Worm (Caenorhabditis elegans) whole organism, young adult: Measurements from ENCODE around the gene W08E12.4.

Experiments
- B0019.2 ChIP-seq: fragments of 200-800 bp; sonication (Bioruptor generic); conservative IDR thresholded peaks from 2 replicates; pipeline ENCODE4 v1.3.6; 2022; ENCODE audit warnings: missing genetic modification reagents, missing genetic modification characterization, missing compliant biosample characterization
- C06A6.2 ChIP-seq: fragments of 200-800 bp; sonication (Bioruptor generic); conservative IDR thresholded peaks from 2 replicates; pipeline ENCODE4 v1.3.6; 2022; ENCODE audit warnings: missing genetic modification characterization, missing compliant biosample characterization
- F23B12.7 ChIP-seq: sonication (generic microtip); optimal IDR thresholded peaks from 2 replicates; lab custom pipeline; 2017; ENCODE audit warnings: missing genetic modification characterization, mild to moderate bottlenecking, missing compliant biosample characterization, antibody characterized with exemption, moderate library complexity; ENCODE audit not compliant: insufficient read depth
- F39B2.1 ChIP-seq: fragments of 200-800 bp; sonication (Bioruptor generic); IDR thresholded peaks from 2 replicates; pipeline ENCODE4 v1.3.6; 2022; ENCODE audit warnings: missing genetic modification reagents, missing genetic modification characterization, missing compliant biosample characterization
- F55B11.4 ChIP-seq: sonication (generic microtip); optimal IDR thresholded peaks from 2 replicates; lab custom pipeline; 2016; ENCODE audit warnings: missing compliant biosample characterization, missing genetic modification characterization, borderline replicate concordance; ENCODE audit not compliant: insufficient read depth
- F57C9.4 ChIP-seq: sonication (generic microtip); optimal IDR thresholded peaks from 2 replicates; lab custom pipeline; 2017; ENCODE audit warnings: mild to moderate bottlenecking, missing genetic modification characterization, missing compliant biosample characterization
- T26A5.8 ChIP-seq: sonication (generic microtip); optimal IDR thresholded peaks from 2 replicates; lab custom pipeline; 2016; ENCODE audit warnings: missing genetic modification characterization, missing compliant biosample characterization
- Y53F4B.3 ChIP-seq: fragments of 200-800 bp; sonication (Bioruptor generic); IDR thresholded peaks from 2 replicates; pipeline ENCODE4 v1.3.6; 2022; ENCODE audit warnings: missing genetic modification reagents, missing genetic modification characterization, missing compliant biosample characterization
- Y53G8AR.9 ChIP-seq: fragments of 200-800 bp; sonication (Bioruptor generic); conservative IDR thresholded peaks from 2 replicates; pipeline ENCODE4 v1.3.6; 2022; ENCODE audit warnings: missing genetic modification reagents, missing genetic modification characterization, missing compliant biosample characterization
- Y95B8A.8 ChIP-seq: fragments of 200-800 bp; sonication (Bioruptor generic); IDR thresholded peaks from 2 replicates; pipeline ENCODE4 v1.3.6; 2022; ENCODE audit warnings: missing genetic modification reagents, missing genetic modification characterization, missing compliant biosample characterization
- aptf-2 ChIP-seq: fragments of 200-800 bp; sonication (Bioruptor generic); conservative IDR thresholded peaks from 2 replicates; pipeline ENCODE4 v1.3.6; 2022; ENCODE audit warnings: missing genetic modification reagents, missing genetic modification characterization, missing compliant biosample characterization
- bed-2 ChIP-seq: fragments of 200-800 bp; sonication (Bioruptor generic); IDR thresholded peaks from 2 replicates; pipeline ENCODE4 v1.3.6; 2022; ENCODE audit warnings: missing genetic modification reagents, missing genetic modification characterization, missing compliant biosample characterization
- cebp-2 ChIP-seq: fragments of 200-800 bp; sonication (Bioruptor generic); IDR thresholded peaks from 2 replicates; pipeline ENCODE4 v1.3.6; 2022; ENCODE audit warnings: missing genetic modification characterization, missing compliant biosample characterization
- ceh-100 ChIP-seq: fragments of 200-800 bp; sonication (Bioruptor generic); IDR thresholded peaks from 2 replicates; pipeline ENCODE4 v1.3.6; 2022; ENCODE audit warnings: missing genetic modification reagents, missing genetic modification characterization, missing compliant biosample characterization
- ceh-27 ChIP-seq: fragments of 200-800 bp; sonication (Bioruptor generic); optimal IDR thresholded peaks from 2 replicates; lab custom pipeline; 2018; ENCODE audit warnings: mild to moderate bottlenecking, missing genetic modification characterization, moderate library complexity, missing compliant biosample characterization
- ceh-91 ChIP-seq: fragments of 200-800 bp; sonication (Bioruptor generic); IDR thresholded peaks from 2 replicates; pipeline ENCODE4 v1.3.6; 2022; ENCODE audit warnings: missing genetic modification reagents, missing genetic modification characterization, missing compliant biosample characterization
- chd-7 ChIP-seq: sonication (generic microtip); optimal IDR thresholded peaks from 2 replicates; lab custom pipeline; 2016; ENCODE audit warnings: mild to moderate bottlenecking, missing genetic modification characterization, moderate library complexity, missing compliant biosample characterization
- die-1 ChIP-seq: sonication (generic microtip); optimal IDR thresholded peaks from 2 replicates; lab custom pipeline; 2016; ENCODE audit warnings: missing genotype, mild to moderate bottlenecking, missing genetic modification characterization, missing compliant biosample characterization
- egl-44 ChIP-seq: fragments of 200-800 bp; sonication (Bioruptor generic); IDR thresholded peaks from 2 replicates; pipeline ENCODE4 v1.3.6; 2022; ENCODE audit warnings: missing genetic modification reagents, missing genetic modification characterization, missing compliant biosample characterization
- ets-4 ChIP-seq: fragments of 200-800 bp; sonication (Bioruptor generic); optimal IDR thresholded peaks from 2 replicates; lab custom pipeline; 2018; ENCODE audit warnings: mild to moderate bottlenecking, missing genetic modification characterization, missing compliant biosample characterization
- fkh-3 ChIP-seq: sonication (generic microtip); optimal IDR thresholded peaks from 2 replicates; lab custom pipeline; 2016; ENCODE audit warnings: mild to moderate bottlenecking, missing genetic modification characterization, missing compliant biosample characterization
- him-1 ChIP-seq: sonication (generic microtip); optimal IDR thresholded peaks from 2 replicates; lab custom pipeline; 2016; ENCODE audit warnings: missing genotype, missing genetic modification reagents, missing genetic modification characterization, missing compliant biosample characterization
- hrde-1 ChIP-seq: sonication (generic microtip); optimal IDR thresholded peaks from 2 replicates; lab custom pipeline; 2016; ENCODE audit warnings: missing genetic modification characterization, mild to moderate bottlenecking, missing compliant biosample characterization, moderate library complexity, missing genotype, missing genetic modification reagents, borderline replicate concordance
- hsf-1 ChIP-seq: fragments of 200-800 bp; sonication (Bioruptor generic); IDR thresholded peaks from 2 replicates; pipeline ENCODE4 v1.3.6; 2022; ENCODE audit warnings: missing genetic modification reagents, missing genetic modification characterization, missing compliant biosample characterization
- let-526 ChIP-seq: fragments of 200-800 bp; sonication (Bioruptor generic); IDR thresholded peaks from 2 replicates; pipeline ENCODE4 v1.3.6; 2022; ENCODE audit warnings: missing genetic modification reagents, missing genetic modification characterization, missing compliant biosample characterization
- lin-26 ChIP-seq: fragments of 200-800 bp; sonication (Bioruptor generic); IDR thresholded peaks from 2 replicates; pipeline ENCODE4 v1.3.6; 2022; ENCODE audit warnings: missing genetic modification reagents, missing genetic modification characterization, missing compliant biosample characterization
- lsy-27 ChIP-seq: sonication (generic microtip); optimal IDR thresholded peaks from 2 replicates; lab custom pipeline; 2017; ENCODE audit warnings: missing genetic modification characterization, mild to moderate bottlenecking, missing compliant biosample characterization, antibody characterized with exemption, missing genotype, borderline replicate concordance; ENCODE audit not compliant: insufficient read depth
- madf-10 ChIP-seq: sonication (generic microtip); optimal IDR thresholded peaks from 2 replicates; lab custom pipeline; 2016; ENCODE audit warnings: mild to moderate bottlenecking, missing genetic modification characterization, missing compliant biosample characterization
- madf-6 ChIP-seq: fragments of 200-800 bp; sonication (Bioruptor generic); IDR thresholded peaks from 2 replicates; pipeline ENCODE4 v1.3.6; 2022; ENCODE audit warnings: missing genetic modification reagents, missing genetic modification characterization, missing compliant biosample characterization
- mcd-1 ChIP-seq: fragments of 200-800 bp; sonication (Bioruptor generic); IDR thresholded peaks from 2 replicates; pipeline ENCODE4 v1.3.6; 2022; ENCODE audit warnings: missing genetic modification reagents, missing genetic modification characterization, missing compliant biosample characterization
- mel-28 ChIP-seq: sonication (generic microtip); optimal IDR thresholded peaks from 2 replicates; lab custom pipeline; 2016; ENCODE audit warnings: borderline replicate concordance, mild to moderate bottlenecking, missing genetic modification characterization, missing compliant biosample characterization
- nfya-1 ChIP-seq: sonication (generic microtip); optimal IDR thresholded peaks from 2 replicates; lab custom pipeline; 2017; ENCODE audit warnings: antibody characterized with exemption, missing compliant biosample characterization, missing genetic modification characterization, borderline replicate concordance; ENCODE audit not compliant: insufficient read depth
- nfya-2 ChIP-seq: fragments of 200-800 bp; sonication (Bioruptor generic); IDR thresholded peaks from 2 replicates; pipeline ENCODE4 v1.3.6; 2022; ENCODE audit warnings: missing genetic modification reagents, missing genetic modification characterization, missing compliant biosample characterization
- nhr-80 ChIP-seq: sonication (generic microtip); optimal IDR thresholded peaks from 2 replicates; lab custom pipeline; 2016; ENCODE audit warnings: missing genetic modification characterization, missing compliant biosample characterization
- rcor-1 ChIP-seq: fragments of 200-800 bp; sonication (Bioruptor generic); IDR thresholded peaks from 2 replicates; pipeline ENCODE4 v1.3.6; 2022; ENCODE audit warnings: missing genetic modification reagents, missing genetic modification characterization, missing compliant biosample characterization
- rec-8 ChIP-seq, 2 experiments: sonication (generic microtip); optimal IDR thresholded peaks; 2 replicates each; lab custom pipeline; 2016; ENCODE audit warnings: mild to moderate bottlenecking in 2 of 2, missing genetic modification characterization in 2 of 2, missing genetic modification reagents in 2 of 2, missing genotype in 2 of 2, missing biosample characterization in 1 of 2, missing compliant biosample characterization in 1 of 2, moderate library complexity in 1 of 2
- rpc-1 ChIP-seq, 2 experiments: fragments of 150-350 bp in 1 of 2; sonication (generic microtip) in 1 of 2; optimal IDR thresholded peaks; 2 replicates each; lab custom pipeline; 2014 to 2018; ENCODE audit warnings: missing biosample characterization in 1 of 2, missing genetic modification characterization in 1 of 2, missing genetic modification reagents in 1 of 2, missing genotype in 1 of 2
- snpc-1.3 ChIP-seq: sonication (generic microtip); optimal IDR thresholded peaks from 2 replicates; lab custom pipeline; 2017; ENCODE audit warnings: missing genetic modification characterization, mild to moderate bottlenecking, missing compliant biosample characterization, antibody characterized with exemption, moderate library complexity, missing genotype, missing genetic modification reagents; ENCODE audit not compliant: insufficient read depth
- somi-1 ChIP-seq: fragments of 200-800 bp; sonication (Bioruptor generic); optimal IDR thresholded peaks from 2 replicates; lab custom pipeline; 2018; ENCODE audit warnings: mild to moderate bottlenecking, missing genetic modification characterization, missing compliant biosample characterization
- tlf-1 ChIP-seq: fragments of 200-800 bp; sonication (Bioruptor generic); optimal IDR thresholded peaks from 2 replicates; lab custom pipeline; 2018; ENCODE audit warnings: mild to moderate bottlenecking, missing genetic modification characterization, missing compliant biosample characterization
- unc-130 ChIP-seq: sonication (generic microtip); optimal IDR thresholded peaks from 2 replicates; lab custom pipeline; 2016; ENCODE audit warnings: missing genetic modification reagents, missing genetic modification characterization, missing compliant biosample characterization
- zfh-2 ChIP-seq: fragments of 200-800 bp; sonication (Bioruptor generic); conservative IDR thresholded peaks from 2 replicates; pipeline ENCODE4 v1.3.6; 2022; ENCODE audit warnings: missing genetic modification reagents, missing genetic modification characterization, missing compliant biosample characterization
- ztf-22 ChIP-seq: fragments of 200-800 bp; sonication (Bioruptor generic); optimal IDR thresholded peaks from 2 replicates; lab custom pipeline; 2018; ENCODE audit warnings: mild to moderate bottlenecking, missing genetic modification characterization, moderate library complexity, missing compliant biosample characterization
- ztf-25 ChIP-seq: fragments of 200-800 bp; sonication (Bioruptor generic); IDR thresholded peaks from 2 replicates; pipeline ENCODE4 v1.3.6; 2022; ENCODE audit warnings: missing genetic modification reagents, missing genetic modification characterization, missing compliant biosample characterization
- ztf-28 ChIP-seq: fragments of 200-800 bp; sonication (Bioruptor generic); IDR thresholded peaks from 2 replicates; pipeline ENCODE4 v1.3.6; 2022; ENCODE audit warnings: missing genetic modification reagents, missing genetic modification characterization, missing compliant biosample characterization
- ztf-3 ChIP-seq: fragments of 200-800 bp; sonication (Bioruptor generic); optimal IDR thresholded peaks from 2 replicates; lab custom pipeline; 2018; ENCODE audit warnings: mild to moderate bottlenecking, missing genetic modification characterization, missing compliant biosample characterization

Gene W08E12.4

DNA sequence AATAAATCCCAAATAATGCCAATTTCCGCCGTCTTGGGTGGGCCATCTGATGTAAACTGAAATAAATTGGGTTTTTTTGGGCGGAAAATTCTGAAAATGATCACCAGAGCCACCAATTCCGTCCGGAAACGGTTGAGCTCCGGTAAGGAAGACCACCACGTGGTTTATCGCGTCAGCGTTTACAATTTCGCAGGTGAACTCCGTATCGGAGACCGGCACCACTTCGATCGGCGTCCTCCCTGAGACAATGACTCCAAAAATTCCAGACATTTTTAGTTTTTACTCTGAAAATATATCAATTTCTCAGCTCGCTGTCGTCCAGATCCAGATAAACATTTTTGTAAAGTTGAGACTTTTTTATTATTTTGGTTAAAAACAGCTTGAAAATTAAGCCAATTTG lies 34.4 kb downstream of the W08E12.4 start, which contains the start of gene F42A6.6 (continued):
- TF ChIP-seq rpc-1 (optimal IDR thresholded peaks at IDR 0.05; lab: Kevin White, UChicago), result no peak
- TF ChIP-seq rpc-1 (tag; optimal IDR thresholded peaks at IDR 0.05; lab: Kevin White, UChicago), result peak; percentile 10
- no peak for TF ChIP-seq egl-44 (GFP tag; lab: Robert Waterston, UW)
- TF ChIP-seq aptf-2 (GFP tag; lab: Robert Waterston, UW), result no peak
- TF ChIP-seq F23B12.7 (tag; lab: Kevin White, UChicago), result peak; percentile 48
- peak; percentile 86 for TF ChIP-seq tlf-1 (GFP tag; lab: Kevin White, UChicago)
- peak; percentile 72 for TF ChIP-seq ceh-100 (GFP tag; lab: Robert Waterston, UW)
- TF ChIP-seq F57C9.4, result peak; percentile 66
- no peak for TF ChIP-seq F55B11.4 (tag; lab: Kevin White, UChicago)
- TF ChIP-seq let-526 (GFP tag; lab: Robert Waterston, UW), result peak; percentile 46; the same call in 1 of the 2 replicates
- no peak for TF ChIP-seq Y53F4B.3 (GFP tag; lab: Robert Waterston, UW)
- peak; percentile 46 for TF ChIP-seq snpc-1.3 (tag; lab: Kevin White, UChicago)
- no peak for TF ChIP-seq nfya-1 (tag; lab: Kevin White, UChicago)
- no peak for TF ChIP-seq nhr-80 (tag; lab: Kevin White, UChicago)
- no peak for TF ChIP-seq B0019.2 (GFP tag; lab: Robert Waterston, UW)
- TF ChIP-seq lsy-27 (tag; lab: Kevin White, UChicago), result no peak
- peak; percentile 94 for TF ChIP-seq Y53G8AR.9
- TF ChIP-seq madf-6 (GFP tag; lab: Robert Waterston, UW), result peak; percentile 82
- no peak; the same call in 1 of the 2 replicates for TF ChIP-seq hsf-1
- no peak for TF ChIP-seq ztf-3 (GFP tag; lab: Kevin White, UChicago)
- TF ChIP-seq bed-2 (GFP tag; lab: Robert Waterston, UW), result no peak
- TF ChIP-seq zfh-2 (GFP tag; lab: Robert Waterston, UW), result no peak
- 0 out of 2 replicates have a peak, but pooled peaks have one; percentile 16 for TF ChIP-seq C06A6.2 (GFP tag; lab: Robert Waterston, UW)
- peak; percentile 78 for TF ChIP-seq unc-130 (GFP tag; lab: Kevin White, UChicago)
- TF ChIP-seq ztf-22 (GFP tag; lab: Kevin White, UChicago), result peak; percentile 23
- TF ChIP-seq die-1 (tag; lab: Kevin White, UChicago), result peak; percentile 77
- TF ChIP-seq madf-10 (tag; lab: Kevin White, UChicago), result no peak
- peak; percentile 11 for TF ChIP-seq ceh-27
- peak; percentile 75; the same call in 1 of the 2 replicates for TF ChIP-seq F39B2.1
- peak; percentile 88 for TF ChIP-seq chd-7
- peak; percentile 15 for TF ChIP-seq him-1 (tag; lab: Kevin White, UChicago)
- peak; percentile 22 for TF ChIP-seq ets-4 (GFP tag; lab: Kevin White, UChicago)
- TF ChIP-seq nfya-2 (GFP tag; lab: Robert Waterston, UW), result no peak; the same call in 1 of the 2 replicates
- TF ChIP-seq ceh-91, result peak; percentile 47; the same call in 1 of the 2 replicates
- TF ChIP-seq somi-1, result peak; percentile 72
- no peak; the same call in 1 of the 2 replicates for TF ChIP-seq Y95B8A.8 (GFP tag; lab: Robert Waterston, UW)
- peak; percentile 87 for TF ChIP-seq fkh-3
- TF ChIP-seq cebp-2 (GFP tag; lab: Robert Waterston, UW), result peak; percentile 82
- peak; percentile 94 for TF ChIP-seq T26A5.8 (tag; lab: Kevin White, UChicago)
- peak; percentile 64 for TF ChIP-seq lin-26 (GFP tag; lab: Robert Waterston, UW)
- 0 out of 2 replicates have a peak, but pooled peaks have one; percentile 42 for TF ChIP-seq ztf-28 (GFP tag; lab: Robert Waterston, UW)
- TF ChIP-seq ztf-25, result 0 out of 2 replicates have a peak, but pooled peaks have one; percentile 53
- TF ChIP-seq mcd-1 (GFP tag; lab: Robert Waterston, UW), result peak; percentile 67
- TF ChIP-seq rcor-1 (GFP tag; lab: Robert Waterston, UW), result peak; percentile 75
- peak; percentile 92 for TF ChIP-seq hrde-1
- TF ChIP-seq mel-28 (tag; lab: Kevin White, UChicago), result peak; percentile 41
- peak; percentile 37 to 45 for TF ChIP-seq rec-8 (tag; optimal IDR thresholded peaks at IDR 0.05; lab: Kevin White, UChicago)
